Fruit fly (Drosophila melanogaster) whole organism, embryonic: ENCODE results near the gene CG34305.
A peak's percentile ranks its signal among the peaks of the same experiment; 100 is the strongest.

Experiments used
- Ada2b ChIP-seq: fragments of 200-800 bp; sonication (Bioruptor generic); IDR thresholded peaks from 2 replicates; pipeline ENCODE4 v1.3.6; 2022; ENCODE audit warnings: missing biosample characterization, missing genetic modification characterization
- Bgb ChIP-seq: fragments of 200-800 bp; sonication (Bioruptor generic); IDR thresholded peaks from 2 replicates; pipeline ENCODE4 v1.3.6; 2022; ENCODE audit warnings: missing biosample characterization, missing genetic modification characterization; ENCODE audit not compliant: partially characterized antibody
- CG10654 ChIP-seq: fragments of 200-800 bp; sonication (Bioruptor generic); optimal IDR thresholded peaks from 2 replicates; lab custom pipeline; 2016; ENCODE audit warnings: missing biosample characterization, missing genetic modification characterization
- CG12104 ChIP-seq: fragments of 200-800 bp; sonication (Bioruptor generic); optimal IDR thresholded peaks from 3 replicates; lab custom pipeline; 2016; ENCODE audit warnings: missing biosample characterization, missing genetic modification characterization
- CG15073 ChIP-seq: fragments of 200-800 bp; sonication (Bioruptor generic); optimal IDR thresholded peaks from 2 replicates; lab custom pipeline; 2016; ENCODE audit warnings: missing biosample characterization, missing genetic modification characterization
- CG15514 ChIP-seq: fragments of 200-800 bp; sonication (Bioruptor generic); optimal IDR thresholded peaks from 3 replicates; lab custom pipeline; 2017; ENCODE audit warnings: missing biosample characterization, missing genetic modification characterization, mild to moderate bottlenecking, moderate library complexity, missing genetic modification reagents
- CG16813 ChIP-seq: fragments of 200-800 bp; sonication (Bioruptor generic); IDR thresholded peaks from 3 replicates; pipeline ENCODE4 v1.3.6; 2022; ENCODE audit warnings: missing biosample characterization, missing genetic modification characterization; ENCODE audit not compliant: partially characterized antibody
- CG2678 ChIP-seq: fragments of 200-800 bp; sonication (Bioruptor generic); optimal IDR thresholded peaks from 3 replicates; lab custom pipeline; 2019; ENCODE audit warnings: missing biosample characterization, mild to moderate bottlenecking, missing genetic modification characterization, moderate library complexity
- CG3065 ChIP-seq: fragments of 200-800 bp; sonication (Bioruptor generic); optimal IDR thresholded peaks from 2 replicates; lab custom pipeline; 2016; ENCODE audit warnings: missing biosample characterization, missing genetic modification characterization
- CG31365 ChIP-seq: fragments of 200-800 bp; sonication (Bioruptor generic); optimal IDR thresholded peaks from 2 replicates; lab custom pipeline; 2018; ENCODE audit warnings: missing biosample characterization, mild to moderate bottlenecking, missing genetic modification characterization
- CG3281 ChIP-seq: fragments of 200-800 bp; sonication (Bioruptor generic); optimal IDR thresholded peaks from 3 replicates; lab custom pipeline; 2017; ENCODE audit warnings: missing biosample characterization, mild to moderate bottlenecking, missing genetic modification characterization
- CG34376 ChIP-seq: fragments of 200-800 bp; sonication (Bioruptor generic); optimal IDR thresholded peaks from 2 replicates; lab custom pipeline; 2018; ENCODE audit warnings: missing biosample characterization, mild to moderate bottlenecking, missing genetic modification characterization
- CG42726 ChIP-seq: fragments of 200-800 bp; sonication (Bioruptor generic); IDR thresholded peaks from 2 replicates; pipeline ENCODE4 v1.3.6; 2022; ENCODE audit warnings: missing biosample characterization, missing genetic modification characterization; ENCODE audit not compliant: partially characterized antibody
- CG4707 ChIP-seq: fragments of 200-800 bp; sonication (Bioruptor generic); optimal IDR thresholded peaks from 2 replicates; lab custom pipeline; 2018; ENCODE audit warnings: missing biosample characterization, mild to moderate bottlenecking, missing genetic modification characterization, moderate library complexity
- CG7556 ChIP-seq: fragments of 200-800 bp; sonication (Bioruptor generic); optimal IDR thresholded peaks from 2 replicates; lab custom pipeline; 2017; ENCODE audit warnings: missing biosample characterization, mild to moderate bottlenecking, missing genetic modification characterization
- CG7963 ChIP-seq: fragments of 200-800 bp; sonication (Bioruptor generic); IDR thresholded peaks from 3 replicates; pipeline ENCODE4 v1.3.6; 2022; ENCODE audit warnings: missing biosample characterization, missing genetic modification characterization; ENCODE audit not compliant: partially characterized antibody
- CG8478 ChIP-seq: fragments of >200 bp; optimal IDR thresholded peaks from 2 replicates; lab custom pipeline; 2018
- D19A ChIP-seq: fragments of 200-800 bp; optimal IDR thresholded peaks from 3 replicates; lab custom pipeline; 2019; ENCODE audit warnings: missing biosample characterization, mild to moderate bottlenecking, missing genetic modification characterization, moderate library complexity
- Dek ChIP-seq: fragments of 200-800 bp; sonication (Bioruptor generic); optimal IDR thresholded peaks from 3 replicates; lab custom pipeline; 2019; ENCODE audit warnings: missing biosample characterization, mild to moderate bottlenecking, missing genetic modification characterization, moderate library complexity
- Dip3 ChIP-seq: fragments of 200-800 bp; sonication (Bioruptor generic); optimal IDR thresholded peaks from 3 replicates; lab custom pipeline; 2016; ENCODE audit warnings: missing biosample characterization, missing genetic modification characterization
- Dp ChIP-seq: fragments of 200-800 bp; sonication (Bioruptor generic); optimal IDR thresholded peaks from 2 replicates; lab custom pipeline; 2018; ENCODE audit warnings: missing biosample characterization, mild to moderate bottlenecking, missing genetic modification characterization, moderate library complexity
- GATAe ChIP-seq: fragments of 200-800 bp; sonication (Bioruptor generic); conservative IDR thresholded peaks from 2 replicates; pipeline ENCODE4 v1.3.6; 2022; ENCODE audit warnings: missing biosample characterization, missing genetic modification characterization
- Gug ChIP-seq: fragments of 200-800 bp; sonication (Bioruptor generic); IDR thresholded peaks from 4 replicates; pipeline ENCODE4 v1.3.6; 2022; ENCODE audit warnings: missing biosample characterization, missing genetic modification characterization
- HLH54F ChIP-seq: fragments of 200-800 bp; sonication (Bioruptor generic); optimal IDR thresholded peaks from 3 replicates; lab custom pipeline; 2016; ENCODE audit warnings: missing biosample characterization, missing genetic modification characterization
- Mes4 ChIP-seq: fragments of 200-800 bp; sonication (Bioruptor generic); optimal IDR thresholded peaks from 2 replicates; lab custom pipeline; 2016; ENCODE audit warnings: missing biosample characterization, missing genetic modification characterization
- Nf-YC ChIP-seq: fragments of 200-800 bp; optimal IDR thresholded peaks from 3 replicates; lab custom pipeline; 2019; ENCODE audit warnings: missing biosample characterization, mild to moderate bottlenecking, missing genetic modification characterization, moderate library complexity
- Ptx1 ChIP-seq: fragments of 200-800 bp; sonication (Bioruptor generic); IDR thresholded peaks from 2 replicates; pipeline ENCODE4 v1.3.6; 2022; ENCODE audit warnings: missing biosample characterization, missing genetic modification characterization
- Sox102F ChIP-seq: fragments of 200-800 bp; sonication (Bioruptor generic); optimal IDR thresholded peaks from 2 replicates; lab custom pipeline; 2018; ENCODE audit warnings: missing biosample characterization, mild to moderate bottlenecking, missing genetic modification characterization, moderate library complexity
- al ChIP-seq: fragments of 200-800 bp; sonication (Bioruptor generic); IDR thresholded peaks from 2 replicates; pipeline ENCODE4 v1.3.6; 2022; ENCODE audit warnings: missing biosample characterization, missing genetic modification characterization
- chm ChIP-seq: fragments of 200-800 bp; sonication (Bioruptor generic); IDR thresholded peaks from 2 replicates; pipeline ENCODE4 v1.3.6; 2022; ENCODE audit warnings: missing biosample characterization, missing genetic modification characterization
- crc ChIP-seq: fragments of 200-800 bp; sonication (Bioruptor generic); optimal IDR thresholded peaks from 2 replicates; lab custom pipeline; 2016; ENCODE audit warnings: missing biosample characterization, missing genetic modification characterization
- disco-r ChIP-seq: fragments of 200-800 bp; sonication (Bioruptor generic); optimal IDR thresholded peaks from 2 replicates; lab custom pipeline; 2016; ENCODE audit warnings: missing biosample characterization, missing genetic modification characterization
- dmrt99B ChIP-seq: fragments of 200-800 bp; sonication (Bioruptor generic); optimal IDR thresholded peaks from 2 replicates; lab custom pipeline; 2018; ENCODE audit warnings: missing biosample characterization, mild to moderate bottlenecking, missing genetic modification characterization, moderate library complexity
- emc ChIP-seq: fragments of 200-800 bp; sonication (Bioruptor generic); optimal IDR thresholded peaks from 2 replicates; lab custom pipeline; 2016; ENCODE audit warnings: missing biosample characterization, missing genetic modification characterization
- ems ChIP-seq: fragments of 200-800 bp; sonication (Bioruptor generic); optimal IDR thresholded peaks from 3 replicates; lab custom pipeline; 2016; ENCODE audit warnings: missing biosample characterization, missing genetic modification characterization
- ftz-f1 ChIP-seq: fragments of 200-800 bp; sonication (Bioruptor generic); optimal IDR thresholded peaks from 2 replicates; lab custom pipeline; 2016; ENCODE audit warnings: missing biosample characterization, missing genetic modification characterization
- ham ChIP-seq: fragments of 200-800 bp; sonication (Bioruptor generic); IDR thresholded peaks from 2 replicates; pipeline ENCODE4 v1.3.6; 2022; ENCODE audit warnings: missing biosample characterization, missing genetic modification characterization
- klu ChIP-seq: fragments of 200-800 bp; sonication (Bioruptor generic); IDR thresholded peaks from 2 replicates; pipeline ENCODE4 v1.3.6; 2022; ENCODE audit warnings: missing biosample characterization, missing genetic modification characterization
- lmd ChIP-seq: fragments of 200-800 bp; sonication (Bioruptor generic); IDR thresholded peaks from 2 replicates; pipeline ENCODE4 v1.3.6; 2022; ENCODE audit warnings: missing biosample characterization, missing genetic modification characterization
- mld ChIP-seq: fragments of 200-800 bp; sonication (Bioruptor generic); IDR thresholded peaks from 3 replicates; pipeline ENCODE4 v1.3.6; 2022; ENCODE audit warnings: missing biosample characterization, missing genetic modification characterization; ENCODE audit not compliant: partially characterized antibody
- nerfin-1 ChIP-seq: fragments of 200-800 bp; sonication (Bioruptor generic); optimal IDR thresholded peaks from 3 replicates; lab custom pipeline; 2019; ENCODE audit warnings: missing biosample characterization, mild to moderate bottlenecking, missing genetic modification characterization, moderate library complexity
- nmo ChIP-seq: fragments of 200-800 bp; sonication (Bioruptor generic); optimal IDR thresholded peaks from 2 replicates; lab custom pipeline; 2018; ENCODE audit warnings: missing biosample characterization, mild to moderate bottlenecking, missing genetic modification characterization, moderate library complexity
- peb ChIP-seq: fragments of 200-800 bp; sonication (Bioruptor generic); IDR thresholded peaks from 2 replicates; pipeline ENCODE4 v1.3.6; 2022; ENCODE audit warnings: missing biosample characterization, missing genetic modification characterization
- pho ChIP-seq: fragments of 200-800 bp; sonication (Bioruptor generic); optimal IDR thresholded peaks from 2 replicates; lab custom pipeline; 2016; ENCODE audit warnings: missing biosample characterization, missing genetic modification characterization
- sens ChIP-seq: fragments of 200-800 bp; sonication (Bioruptor generic); peaks from one replicate; lab custom pipeline; 2016; ENCODE audit warnings: missing biosample characterization, missing genetic modification characterization
- seq ChIP-seq: fragments of 200-800 bp; sonication (Bioruptor generic); IDR thresholded peaks from 2 replicates; pipeline ENCODE4 v1.3.6; 2022; ENCODE audit warnings: missing biosample characterization, missing genetic modification characterization
- tgo ChIP-seq: fragments of 200-800 bp; sonication (Bioruptor generic); IDR thresholded peaks from 3 replicates; pipeline ENCODE4 v1.3.6; 2022; ENCODE audit warnings: missing biosample characterization, missing genetic modification characterization
- unpg ChIP-seq: fragments of 200-800 bp; sonication (Bioruptor generic); optimal IDR thresholded peaks from 3 replicates; lab custom pipeline; 2018; ENCODE audit warnings: missing biosample characterization, mild to moderate bottlenecking, missing genetic modification characterization, moderate library complexity
- usp ChIP-seq: fragments of >200 bp; optimal IDR thresholded peaks from 2 replicates; lab custom pipeline; 2017; ENCODE audit warnings: missing biosample characterization, missing genetic modification characterization
- z ChIP-seq: fragments of 200-800 bp; sonication (Bioruptor generic); IDR thresholded peaks from 3 replicates; pipeline ENCODE4 v1.3.6; 2022; ENCODE audit warnings: missing biosample characterization, missing genetic modification characterization

CG34305 gene

dm6 chr3R:4243096-4243940 lies at the start of gene CG34305 (continued):
- TF ChIP-seq Nf-YC (tag; lab: Kevin White, UChicago) (no peak), nmo (peak; percentile 6), emc (no peak), Dip3 (GFP tag; lab: Kevin White, UChicago) (no peak), Dek (tag; lab: Kevin White, UChicago) (peak; percentile 26), klu (GFP tag; lab: Robert Waterston, UW) (no peak), Dp (no peak), CG31365 (tag; lab: Kevin White, UChicago) (no peak), CG16813 (GFP tag; lab: Robert Waterston, UW) (no peak), mld (GFP tag; lab: Robert Waterston, UW) (no peak), dmrt99B (tag; lab: Kevin White, UChicago) (peak; percentile 43), crc (GFP tag; lab: Kevin White, UChicago) (no peak), sens (no peak), Ada2b (GFP tag; lab: Robert Waterston, UW) (peak; percentile 29; the same call in 1 of the 2 replicates), al (GFP tag; lab: Robert Waterston, UW) (0 out of 2 replicates have a peak, but pooled peaks have one; percentile 27), CG8478 (no peak), seq (GFP tag; lab: Robert Waterston, UW) (0 out of 2 replicates have a peak, but pooled peaks have one; percentile 10), disco-r (no peak), chm (GFP tag; lab: Robert Waterston, UW) (no peak), nerfin-1 (no peak), Gug (no peak), Sox102F (GFP tag; lab: Kevin White, UChicago) (peak; percentile 51), ems (GFP tag; lab: Kevin White, UChicago) (no peak), CG12104 (GFP tag; lab: Kevin White, UChicago) (no peak), lmd (peak; percentile 25; the same call in 1 of the 2 replicates), CG7963 (GFP tag; lab: Robert Waterston, UW) (no peak), pho (GFP tag; lab: Kevin White, UChicago) (no peak), unpg (GFP tag; lab: Kevin White, UChicago) (peak; percentile 20), Ptx1 (GFP tag; lab: Robert Waterston, UW) (peak; percentile 25; the same call in 1 of the 2 replicates), CG3065 (GFP tag; lab: Kevin White, UChicago) (no peak), CG15514 (GFP tag; lab: Kevin White, UChicago) (no peak), CG7556 (GFP tag; lab: Kevin White, UChicago) (peak; percentile 8), CG34376 (GFP tag; lab: Kevin White, UChicago) (no peak), ftz-f1 (GFP tag; lab: Kevin White, UChicago) (no peak), CG3281 (GFP tag; lab: Kevin White, UChicago) (peak; percentile 38), GATAe (GFP tag; lab: Robert Waterston, UW) (no peak), peb (GFP tag; lab: Robert Waterston, UW) (no peak), usp (no peak), z (no peak), Mes4 (GFP tag; lab: Kevin White, UChicago) (no peak), HLH54F (no peak), tgo (GFP tag; lab: Robert Waterston, UW) (no peak), CG4707 (GFP tag; lab: Kevin White, UChicago) (no peak), ham (GFP tag; lab: Robert Waterston, UW) (no peak), CG42726 (GFP tag; lab: Robert Waterston, UW) (no peak), D19A (tag; lab: Kevin White, UChicago) (no peak), CG15073 (GFP tag; lab: Kevin White, UChicago) (no peak), CG10654 (GFP tag; lab: Kevin White, UChicago) (no peak), Bgb (GFP tag; lab: Robert Waterston, UW) (no peak), CG2678 (tag; lab: Kevin White, UChicago) (peak; percentile 53)
